Worm (Caenorhabditis elegans): ENCODE data around the gene elo-2.

The elo-2 gene

ce11 chrIV:17426970-17427369 is 40.2 kb downstream of the elo-2 start:
- TF ChIP-seq grh-1 (GFP tag; IDR thresholded peaks at IDR 0.05) = no peak
- peak; percentile 37 for TF ChIP-seq nhr-71 (tag; optimal IDR thresholded peaks at IDR 0.05)
- TF ChIP-seq elt-2 (tag; optimal IDR thresholded peaks at IDR 0.05) = no peak
- TF ChIP-seq vab-15 (tag; optimal IDR thresholded peaks at IDR 0.05) = no peak
- no peak for TF ChIP-seq aly-2 (tag; optimal IDR thresholded peaks at IDR 0.05)
- TF ChIP-seq ceh-8 (GFP tag; optimal IDR thresholded peaks at IDR 0.05) = no peak
- TF ChIP-seq pax-3 (tag; optimal IDR thresholded peaks at IDR 0.05) = no peak
- TF ChIP-seq hlh-4 (tag; optimal IDR thresholded peaks at IDR 0.05) = no peak
- peak; percentile 85 for TF ChIP-seq lin-14 (GFP tag; optimal IDR thresholded peaks at IDR 0.05)
- TF ChIP-seq nhr-77 (tag; optimal IDR thresholded peaks at IDR 0.05) = peak; percentile 40
- TF ChIP-seq ces-1 (GFP tag; optimal IDR thresholded peaks at IDR 0.05) = no peak
- peak; percentile 27 for TF ChIP-seq snu-23 (GFP tag; optimal IDR thresholded peaks at IDR 0.05)
- no peak for TF ChIP-seq nhr-85 (tag)
- no peak for TF ChIP-seq F16B12.6 (tag; optimal IDR thresholded peaks at IDR 0.05)
- TF ChIP-seq nhr-20 (tag; optimal IDR thresholded peaks at IDR 0.05) = no peak
- no peak for TF ChIP-seq lin-39 (tag; optimal IDR thresholded peaks at IDR 0.05)
- no peak for TF ChIP-seq snpc-4 (tag; optimal IDR thresholded peaks at IDR 0.05)
- peak; percentile 9 for TF ChIP-seq zag-1 (tag; optimal IDR thresholded peaks at IDR 0.05)
- no peak for TF ChIP-seq nhr-76 (tag; optimal IDR thresholded peaks at IDR 0.05)
- TF ChIP-seq nhr-11 (tag; optimal IDR thresholded peaks at IDR 0.05) = no peak
- no peak for TF ChIP-seq ztf-11 (tag; optimal IDR thresholded peaks at IDR 0.05)
- peak; percentile 11 for TF ChIP-seq unc-86 (tag; optimal IDR thresholded peaks at IDR 0.05)
- TF ChIP-seq dpl-1 (GFP tag; optimal IDR thresholded peaks at IDR 0.05) = no peak
- TF ChIP-seq mep-1 (tag; optimal IDR thresholded peaks at IDR 0.05) = peak; percentile 28
- peak; percentile 27; the same call in 1 of the 2 replicates for TF ChIP-seq nhr-19 (GFP tag; conservative IDR thresholded peaks at IDR 0.05)
- TF ChIP-seq unc-98 (GFP tag; IDR thresholded peaks at IDR 0.05) = no peak
- TF ChIP-seq nhr-237 (tag; optimal IDR thresholded peaks at IDR 0.05) = no peak
- TF ChIP-seq pag-3 (tag; optimal IDR thresholded peaks at IDR 0.05; ENCODE audit: borderline replicate concordance, insufficient read depth) = no peak
- TF ChIP-seq ceh-63 (GFP tag; optimal IDR thresholded peaks at IDR 0.05) = no peak
- no peak for TF ChIP-seq C16A3.4 (tag; optimal IDR thresholded peaks at IDR 0.05)
- no peak for TF ChIP-seq egl-13 (tag; optimal IDR thresholded peaks at IDR 0.05)
- no peak for TF ChIP-seq pqm-1 (tag; optimal IDR thresholded peaks at IDR 0.05)
- no peak for TF ChIP-seq unc-130 (tag; optimal IDR thresholded peaks at IDR 0.05)
- no peak for TF ChIP-seq nhr-12 (tag; optimal IDR thresholded peaks at IDR 0.05)
- no peak for TF ChIP-seq elt-3 (tag; optimal IDR thresholded peaks at IDR 0.05)
- peak; percentile 6 for TF ChIP-seq nhr-47 (tag; optimal IDR thresholded peaks at IDR 0.05)
- no peak for TF ChIP-seq unc-30 (tag; optimal IDR thresholded peaks at IDR 0.05)
- no peak for TF ChIP-seq irx-1 (tag; optimal IDR thresholded peaks at IDR 0.05)
- no peak for TF ChIP-seq aha-1 (tag; optimal IDR thresholded peaks at IDR 0.05)
- no peak for TF ChIP-seq ceh-90 (tag; optimal IDR thresholded peaks at IDR 0.05)
- no peak for TF ChIP-seq ets-5 (GFP tag; IDR thresholded peaks at IDR 0.05)
- TF ChIP-seq skn-1 (tag; optimal IDR thresholded peaks at IDR 0.05) = no peak
- peak in 1 of 3 experiments; percentile 40 for TF ChIP-seq ceh-82 (tag; optimal IDR thresholded peaks at IDR 0.05)
- TF ChIP-seq unc-62 (GFP tag; optimal IDR thresholded peaks at IDR 0.05) = no peak
- TF ChIP-seq nhr-28 (tag; optimal IDR thresholded peaks at IDR 0.05) = no peak
- no peak for TF ChIP-seq zip-4 (GFP tag; optimal IDR thresholded peaks at IDR 0.05)
- TF ChIP-seq ztf-4 (tag; optimal IDR thresholded peaks at IDR 0.05) = no peak
- no peak for TF ChIP-seq sox-4 (tag; optimal IDR thresholded peaks at IDR 0.05)
- TF ChIP-seq rnt-1 (tag; optimal IDR thresholded peaks at IDR 0.05) = no peak
- TF ChIP-seq fkh-8 (tag; optimal IDR thresholded peaks at IDR 0.05) = peak; percentile 35
- TF ChIP-seq xbp-1 (tag; optimal IDR thresholded peaks at IDR 0.05) = no peak
- no peak for TF ChIP-seq fkh-10 (GFP tag; optimal IDR thresholded peaks at IDR 0.05)
- no peak for TF ChIP-seq ceh-88 (GFP tag; IDR thresholded peaks at IDR 0.05)
- TF ChIP-seq sup-37 (GFP tag; optimal IDR thresholded peaks at IDR 0.05) = no peak
